Fruit fly (Drosophila melanogaster) whole organism, wandering third instar larva: Measurements from ENCODE around the gene CenG1A.

Experiments used
- Dfd ChIP-seq: fragments of >200 bp; optimal IDR thresholded peaks from 2 replicates; lab custom pipeline; 2017; ENCODE audit warnings: missing biosample characterization, missing genetic modification characterization
- usp ChIP-seq: fragments of >200 bp; optimal IDR thresholded peaks from 2 replicates; lab custom pipeline; 2017; ENCODE audit warnings: missing biosample characterization, missing genetic modification characterization

dm6 chr2L:13876698-13877097 lies 41.3 kb downstream of the CenG1A start:
- TF ChIP-seq Dfd (no peak), usp (no peak)
